Fruit fly (Drosophila melanogaster) Kc167 (cell line): Measurements from ENCODE around the gene Mocs2A.

ENCODE experiments used
- Myc ChIP-seq: fragments of >200 bp; optimal IDR thresholded peaks from 2 replicates; lab custom pipeline; 2017; ENCODE audit warnings: missing external identifiers
- Sin3A ChIP-seq: fragments of >200 bp; optimal IDR thresholded peaks from 2 replicates; lab custom pipeline; 2018; ENCODE audit warnings: missing external identifiers
- h ChIP-seq: fragments of >200 bp; optimal IDR thresholded peaks from 3 replicates; lab custom pipeline; 2018; ENCODE audit warnings: missing external identifiers
- insv ChIP-seq: fragments of >200 bp; optimal IDR thresholded peaks from 3 replicates; lab custom pipeline; 2018; ENCODE audit warnings: missing external identifiers
- psq ChIP-seq: fragments of >200 bp; optimal IDR thresholded peaks from 2 replicates; lab custom pipeline; 2017; ENCODE audit warnings: missing external identifiers
- ttk ChIP-seq: sonication (Bioruptor generic); optimal IDR thresholded peaks from 2 replicates; lab custom pipeline; 2017; ENCODE audit warnings: missing external identifiers

- no peak for TF ChIP-seq Myc (lab: Kevin White, UChicago)
- TF ChIP-seq psq (lab: Kevin White, UChicago) = no peak
- no peak for TF ChIP-seq h (lab: Kevin White, UChicago)
- TF ChIP-seq ttk (lab: Kevin White, UChicago) = no peak
- no peak for TF ChIP-seq Sin3A (lab: Kevin White, UChicago)
- no peak for TF ChIP-seq insv (lab: Kevin White, UChicago)
Observed at dm6 chr3R:25172976-25173375, 45.8 kb upstream of the Mocs2A start.
